Worm (Caenorhabditis elegans): ENCODE results near the gene fbxa-118.

DNA sequence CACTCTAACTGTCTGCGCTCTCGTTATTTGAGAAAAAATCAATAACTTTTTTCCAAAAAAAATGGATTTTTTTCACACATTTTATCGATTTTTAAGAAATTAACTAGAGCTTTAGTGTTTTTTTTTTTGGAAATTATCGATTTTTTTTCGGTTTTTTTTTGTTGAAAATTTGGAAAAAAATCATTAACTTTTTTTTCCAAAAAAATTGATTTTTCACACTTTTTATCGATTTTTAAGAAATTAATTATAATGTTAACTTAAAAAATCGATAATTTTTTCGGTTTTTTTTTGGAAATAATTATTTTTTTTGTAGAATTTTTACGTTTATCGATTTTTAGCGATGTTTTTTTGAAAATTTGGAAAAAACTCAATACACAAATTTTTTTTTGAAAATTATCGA is 32.9 kb downstream of the fbxa-118 start:
- TF ChIP-seq nhr-12 (tag; optimal IDR thresholded peaks at IDR 0.05) (no peak), bed-3 (GFP tag; optimal IDR thresholded peaks at IDR 0.05) (no peak), pha-4 (tag; optimal IDR thresholded peaks at IDR 0.05) (no peak), unc-62 (GFP tag; optimal IDR thresholded peaks at IDR 0.05) (no peak), elt-1 (tag; optimal IDR thresholded peaks at IDR 0.05; ENCODE audit: borderline replicate concordance, insufficient read depth) (no peak), mep-1 (tag; optimal IDR thresholded peaks at IDR 0.05) (no peak), snpc-4 (tag; optimal IDR thresholded peaks at IDR 0.05) (no peak), nhr-237 (tag; optimal IDR thresholded peaks at IDR 0.05) (no peak), lsy-2 (tag; optimal IDR thresholded peaks at IDR 0.05) (no peak), nhr-28 (tag; optimal IDR thresholded peaks at IDR 0.05) (no peak)
